Worm (Caenorhabditis elegans) whole organism, L1 larva: ENCODE data around the gene F54F2.14.

ENCODE experiments used
- C16A3.4 ChIP-seq: fragments of 150-350 bp; optimal IDR thresholded peaks from 2 replicates; lab custom pipeline; 2014; ENCODE audit warnings: missing biosample characterization, missing genetic modification characterization
- alr-1 ChIP-seq: fragments of 200-800 bp; sonication (Bioruptor generic); optimal IDR thresholded peaks from 2 replicates; lab custom pipeline; 2018; ENCODE audit warnings: borderline replicate concordance, mild to moderate bottlenecking, missing genetic modification characterization, missing compliant biosample characterization
- blmp-1 ChIP-seq: fragments of 150-350 bp; optimal IDR thresholded peaks from 2 replicates; lab custom pipeline; 2014; ENCODE audit warnings: missing biosample characterization, missing genetic modification characterization
- ceh-63 ChIP-seq: fragments of 200-800 bp; sonication (Bioruptor generic); optimal IDR thresholded peaks from 2 replicates; lab custom pipeline; 2018; ENCODE audit warnings: mild to moderate bottlenecking, missing genetic modification characterization, missing compliant biosample characterization
- ceh-82 ChIP-seq, 3 experiments: fragments of 150-350 bp in 1 of 3; sonication (generic microtip) in 2 of 3; optimal IDR thresholded peaks; 2 replicates each; lab custom pipeline; 2014 to 2017; ENCODE audit warnings: missing biosample characterization in 3 of 3, missing genetic modification characterization in 3 of 3
- ceh-90 ChIP-seq: sonication (generic microtip); optimal IDR thresholded peaks from 2 replicates; lab custom pipeline; 2016; ENCODE audit warnings: missing genetic modification characterization, missing compliant biosample characterization
- ces-1 ChIP-seq: fragments of 150-350 bp; optimal IDR thresholded peaks from 2 replicates; lab custom pipeline; 2014; ENCODE audit warnings: missing biosample characterization, missing genetic modification reagents, missing genetic modification characterization
- dpl-1 ChIP-seq, 3 experiments: fragments of 150-350 bp in 2 of 3; sonication (generic microtip) in 1 of 3; optimal IDR thresholded peaks; 2 replicates each; lab custom pipeline; 2014 to 2017; ENCODE audit warnings: missing biosample characterization in 3 of 3, missing genetic modification characterization in 3 of 3, missing genetic modification reagents in 3 of 3
- efl-1 ChIP-seq, 4 experiments: fragments of 150-350 bp; optimal IDR thresholded peaks in 3 of 4; peaks in 1 of 4; 1 replicate in 1 of 4; 2 replicates in 3 of 4; lab custom pipeline; 2014; ENCODE audit warnings: missing biosample characterization in 2 of 4, missing genetic modification characterization in 2 of 4, missing genetic modification reagents in 2 of 4
- ets-5 ChIP-seq: fragments of 200-800 bp; sonication (Bioruptor generic); IDR thresholded peaks from 2 replicates; pipeline ENCODE4 v1.3.6; 2022; ENCODE audit warnings: missing genetic modification characterization, missing compliant biosample characterization
- fkh-10 ChIP-seq: sonication (generic microtip); optimal IDR thresholded peaks from 2 replicates; lab custom pipeline; 2017; ENCODE audit warnings: missing biosample characterization, missing genetic modification reagents, missing genetic modification characterization
- fkh-4 ChIP-seq: sonication (generic microtip); optimal IDR thresholded peaks from 2 replicates; lab custom pipeline; 2016; ENCODE audit warnings: missing compliant biosample characterization, missing genetic modification characterization, borderline replicate concordance
- fkh-8 ChIP-seq: sonication (generic microtip); optimal IDR thresholded peaks from 2 replicates; lab custom pipeline; 2016; ENCODE audit warnings: mild to moderate bottlenecking, missing genetic modification characterization, missing compliant biosample characterization
- grh-1 ChIP-seq: fragments of 200-800 bp; sonication (Bioruptor generic); IDR thresholded peaks from 2 replicates; pipeline ENCODE4 v1.3.6; 2022; ENCODE audit warnings: missing genetic modification reagents, missing genetic modification characterization, missing compliant biosample characterization
- hlh-17 ChIP-seq: fragments of 200-800 bp; sonication (Bioruptor generic); optimal IDR thresholded peaks from 2 replicates; lab custom pipeline; 2018; ENCODE audit warnings: missing genetic modification characterization, mild to moderate bottlenecking, missing compliant biosample characterization, moderate library complexity, borderline replicate concordance
- hlh-4 ChIP-seq: sonication (generic microtip); optimal IDR thresholded peaks from 2 replicates; lab custom pipeline; 2016; ENCODE audit warnings: mild to moderate bottlenecking, missing genetic modification characterization, missing compliant biosample characterization
- hpl-2 ChIP-seq: fragments of 150-350 bp; optimal IDR thresholded peaks from 2 replicates; lab custom pipeline; 2014; ENCODE audit warnings: missing biosample characterization, missing genetic modification reagents, missing genetic modification characterization
- irx-1 ChIP-seq: sonication (generic microtip); optimal IDR thresholded peaks from 2 replicates; lab custom pipeline; 2016; ENCODE audit warnings: missing genetic modification characterization, missing compliant biosample characterization
- jun-1 ChIP-seq: fragments of 150-350 bp; optimal IDR thresholded peaks from 2 replicates; lab custom pipeline; 2014; ENCODE audit warnings: missing biosample characterization, missing genetic modification reagents, missing genetic modification characterization
- lin-13 ChIP-seq: fragments of 150-350 bp; optimal IDR thresholded peaks from 2 replicates; lab custom pipeline; 2014; ENCODE audit warnings: missing biosample characterization, missing genetic modification reagents, missing genetic modification characterization
- lin-14 ChIP-seq: fragments of 200-800 bp; sonication (Bioruptor generic); optimal IDR thresholded peaks from 2 replicates; lab custom pipeline; 2018; ENCODE audit warnings: mild to moderate bottlenecking, missing genetic modification characterization, moderate library complexity, missing compliant biosample characterization
- mdl-1 ChIP-seq, 2 experiments: fragments of 150-350 bp; optimal IDR thresholded peaks; 2 replicates each; lab custom pipeline; 2014 to 2017; ENCODE audit warnings: missing biosample characterization in 2 of 2, missing genetic modification characterization in 2 of 2, inconsistent platforms in 1 of 2
- mef-2 ChIP-seq: fragments of 150-350 bp; optimal IDR thresholded peaks from 2 replicates; lab custom pipeline; 2014; ENCODE audit warnings: missing biosample characterization, missing genetic modification characterization
- mep-1 ChIP-seq: fragments of 150-350 bp; optimal IDR thresholded peaks from 2 replicates; lab custom pipeline; 2014; ENCODE audit warnings: missing biosample characterization, missing genetic modification characterization
- nhr-11 ChIP-seq: fragments of 150-350 bp; optimal IDR thresholded peaks from 2 replicates; lab custom pipeline; 2014; ENCODE audit warnings: missing biosample characterization, missing genetic modification characterization
- nhr-20 ChIP-seq: sonication (generic microtip); optimal IDR thresholded peaks from 2 replicates; lab custom pipeline; 2016; ENCODE audit warnings: mild to moderate bottlenecking, missing genetic modification characterization, missing compliant biosample characterization
- nhr-47 ChIP-seq: sonication (generic microtip); optimal IDR thresholded peaks from 2 replicates; lab custom pipeline; 2016; ENCODE audit warnings: mild to moderate bottlenecking, missing genetic modification characterization, moderate library complexity, missing compliant biosample characterization
- nhr-85 ChIP-seq: sonication (generic microtip); peaks from one replicate; lab custom pipeline; 2016; ENCODE audit warnings: missing genetic modification characterization, inconsistent platforms, missing compliant biosample characterization
- nhr-90 ChIP-seq: sonication (generic microtip); optimal IDR thresholded peaks from 2 replicates; lab custom pipeline; 2016; ENCODE audit warnings: mild to moderate bottlenecking, missing genetic modification characterization, missing compliant biosample characterization; ENCODE audit not compliant: poor library complexity
- pag-3 ChIP-seq: sonication (generic microtip); optimal IDR thresholded peaks from 2 replicates; lab custom pipeline; 2017; ENCODE audit warnings: missing genetic modification characterization, mild to moderate bottlenecking, missing compliant biosample characterization, antibody characterized with exemption, borderline replicate concordance; ENCODE audit not compliant: insufficient read depth
- rnt-1 ChIP-seq: sonication (generic microtip); optimal IDR thresholded peaks from 2 replicates; lab custom pipeline; 2016; ENCODE audit warnings: mild to moderate bottlenecking, missing genetic modification characterization, moderate library complexity, missing compliant biosample characterization
- skn-1 ChIP-seq: fragments of 150-350 bp; optimal IDR thresholded peaks from 2 replicates; lab custom pipeline; 2014; ENCODE audit warnings: missing biosample characterization, missing genetic modification characterization
- tbx-2 ChIP-seq: sonication (generic microtip); optimal IDR thresholded peaks from 2 replicates; lab custom pipeline; 2016; ENCODE audit warnings: missing genetic modification characterization, missing compliant biosample characterization
- tlp-1 ChIP-seq: fragments of 150-350 bp; optimal IDR thresholded peaks from 2 replicates; lab custom pipeline; 2014; ENCODE audit warnings: missing biosample characterization, missing genetic modification characterization
- unc-62 ChIP-seq: fragments of 150-350 bp; optimal IDR thresholded peaks from 2 replicates; lab custom pipeline; 2014; ENCODE audit warnings: missing biosample characterization, missing genetic modification reagents, missing genetic modification characterization
- unc-86 ChIP-seq: sonication (generic microtip); optimal IDR thresholded peaks from 2 replicates; lab custom pipeline; 2016; ENCODE audit warnings: missing genetic modification characterization, missing compliant biosample characterization
- unc-98 ChIP-seq: fragments of 200-800 bp; sonication (Bioruptor generic); IDR thresholded peaks from 2 replicates; pipeline ENCODE4 v1.3.6; 2022; ENCODE audit warnings: missing genetic modification characterization, missing compliant biosample characterization
- vab-15 ChIP-seq: sonication (generic microtip); optimal IDR thresholded peaks from 2 replicates; lab custom pipeline; 2017; ENCODE audit warnings: missing genotype, mild to moderate bottlenecking, missing genetic modification characterization, missing compliant biosample characterization
- zip-4 ChIP-seq: fragments of 200-800 bp; sonication (Bioruptor generic); optimal IDR thresholded peaks from 2 replicates; lab custom pipeline; 2018; ENCODE audit warnings: mild to moderate bottlenecking, missing genetic modification characterization, moderate library complexity, missing compliant biosample characterization

The F54F2.14 gene

DNA sequence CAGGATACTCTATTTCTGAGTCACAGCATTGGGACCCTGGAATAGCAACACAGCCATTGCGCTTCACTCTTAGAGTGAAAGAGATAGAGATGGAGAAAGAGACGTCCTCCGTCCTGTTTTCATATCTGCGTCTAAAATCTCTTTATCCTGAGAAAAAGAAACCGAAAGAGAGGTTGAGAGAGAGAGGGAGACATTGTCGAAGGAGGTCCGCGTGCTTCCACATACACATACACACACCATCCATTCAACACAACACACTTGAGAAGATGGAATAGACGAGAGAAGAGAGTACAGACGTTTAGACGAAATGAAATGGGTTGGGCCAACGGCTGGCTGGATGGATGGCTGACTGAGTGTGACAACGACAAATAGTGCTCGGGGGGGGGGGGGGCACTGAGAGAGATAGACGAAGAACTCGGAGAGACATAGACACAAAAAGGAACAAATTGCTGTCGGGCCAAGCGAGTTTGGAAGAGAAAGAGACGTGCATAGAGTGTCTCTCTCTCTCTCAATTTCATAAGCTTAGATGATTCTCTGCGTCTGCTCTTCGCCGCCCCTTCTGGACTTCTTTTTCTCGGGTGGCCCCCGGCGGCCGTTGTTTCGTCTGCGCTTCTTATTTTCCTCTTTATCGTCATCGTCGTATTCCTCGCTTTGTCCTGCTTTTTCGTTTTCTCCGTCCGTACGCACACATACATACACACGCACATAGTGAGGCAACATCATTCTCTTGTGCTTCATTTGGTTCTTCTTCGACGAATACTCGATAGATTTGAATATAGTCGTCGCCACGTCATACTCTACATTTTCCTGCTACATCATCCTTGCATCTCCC is 8.8 kb downstream of the F54F2.14 start, which contains the start of gene F54F2.6 (continued):
- TF ChIP-seq lin-14 (GFP tag; lab: Kevin White, UChicago) = peak; percentile 100
- peak; percentile 95 for TF ChIP-seq mep-1
- no peak for TF ChIP-seq ces-1 (GFP tag; lab: Kevin White, UChicago)
- no peak; the same call in 1 of the 2 replicates for TF ChIP-seq unc-98 (GFP tag; lab: Robert Waterston, UW)
- no peak for TF ChIP-seq hlh-4 (tag; lab: Kevin White, UChicago)
- peak; percentile 84 for TF ChIP-seq mef-2 (tag; lab: Kevin White, UChicago)
- TF ChIP-seq irx-1 (tag; lab: Kevin White, UChicago) = peak; percentile 89
- peak; percentile 84 for TF ChIP-seq blmp-1
- no peak for TF ChIP-seq hpl-2 (GFP tag; lab: Kevin White, UChicago)
- peak; percentile 74 to 86 (median 75) for TF ChIP-seq ceh-82 (tag; optimal IDR thresholded peaks at IDR 0.05; lab: Kevin White, UChicago)
- TF ChIP-seq nhr-47 = peak; percentile 94
- TF ChIP-seq fkh-8 (tag; lab: Kevin White, UChicago) = peak; percentile 94
- no peak for TF ChIP-seq hlh-17 (GFP tag; lab: Kevin White, UChicago)
- peak; percentile 90 for TF ChIP-seq lin-13 (GFP tag; lab: Kevin White, UChicago)
- TF ChIP-seq rnt-1 (tag; lab: Kevin White, UChicago) = peak; percentile 86
- TF ChIP-seq tlp-1 (tag; lab: Kevin White, UChicago) = no peak
- TF ChIP-seq vab-15 = peak; percentile 92
- no peak for TF ChIP-seq ets-5 (GFP tag; lab: Robert Waterston, UW)
- peak; percentile 79 for TF ChIP-seq fkh-4
- peak; percentile 98 for TF ChIP-seq unc-86 (tag; lab: Kevin White, UChicago)
- TF ChIP-seq alr-1 = no peak
- TF ChIP-seq jun-1 (tag; lab: Kevin White, UChicago) = peak; percentile 80
- no peak for TF ChIP-seq skn-1 (tag; lab: Kevin White, UChicago)
- TF ChIP-seq zip-4 (GFP tag; lab: Kevin White, UChicago) = peak; percentile 53
- peak; percentile 73 for TF ChIP-seq C16A3.4 (tag; lab: Kevin White, UChicago)
- peak; percentile 17 for TF ChIP-seq ceh-90 (tag; lab: Kevin White, UChicago)
- no peak for TF ChIP-seq pag-3 (tag; lab: Kevin White, UChicago)
- TF ChIP-seq nhr-20 (tag; lab: Kevin White, UChicago) = peak; percentile 90
- peak; percentile 26 to 60 (median 51) for TF ChIP-seq dpl-1 (GFP tag; optimal IDR thresholded peaks at IDR 0.05; lab: Kevin White, UChicago)
- TF ChIP-seq nhr-90 = peak; percentile 54
- TF ChIP-seq mdl-1 (tag; optimal IDR thresholded peaks at IDR 0.05; lab: Kevin White, UChicago) = peak; percentile 64 to 94
- TF ChIP-seq grh-1 (GFP tag; lab: Robert Waterston, UW) = peak; percentile 55; the same call in 1 of the 2 replicates
- peak; percentile 97 for TF ChIP-seq tbx-2

DNA sequence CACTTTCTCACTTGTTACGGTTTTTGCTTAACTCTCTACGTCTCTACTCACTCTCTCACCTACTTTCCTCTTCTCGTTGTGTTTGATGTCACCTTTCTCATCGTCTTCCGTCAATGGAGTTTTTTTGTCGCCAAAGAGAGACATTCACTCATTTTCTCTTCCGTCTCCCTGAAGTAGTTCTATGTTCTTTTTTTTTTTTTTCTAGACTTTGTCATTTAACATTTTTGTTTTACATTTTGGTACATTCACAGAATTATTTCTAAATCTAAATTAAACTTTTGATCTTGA is 9.4 kb downstream of the F54F2.14 start:
- peak; percentile 17 for TF ChIP-seq nhr-85
- TF ChIP-seq unc-62 (GFP tag; lab: Kevin White, UChicago) = no peak
- no peak for TF ChIP-seq ceh-63 (GFP tag; lab: Kevin White, UChicago)
- no peak for TF ChIP-seq efl-1 (optimal IDR thresholded peaks at IDR 0.05; lab: Kevin White, UChicago)
- TF ChIP-seq efl-1 (GFP tag; optimal IDR thresholded peaks at IDR 0.05 in 1 of 2; lab: Kevin White, UChicago) = peak in 1 of 2 experiments; percentile 92
- TF ChIP-seq fkh-10 (GFP tag; lab: Kevin White, UChicago) = no peak
- no peak for TF ChIP-seq nhr-11 (tag; lab: Kevin White, UChicago)
- peak in 1 of 3 experiments; percentile 1 for TF ChIP-seq ceh-82 (tag; optimal IDR thresholded peaks at IDR 0.05; lab: Kevin White, UChicago)
- TF ChIP-seq blmp-1 = peak; percentile 86
- no peak for TF ChIP-seq zip-4 (GFP tag; lab: Kevin White, UChicago)
